Worm (Caenorhabditis elegans): Measurements from ENCODE around the gene pes-10.
A peak's percentile ranks its signal among the peaks of the same experiment; 100 is the strongest.

pes-10 gene

ce11 chrII:12888471-12888870 is 40.8 kb upstream of the pes-10 start, which contains the start of gene F35C5.3:
TSS of gene F35C5.3 (plus strand) at chrII:12888771.
- TF ChIP-seq dmd-6 (GFP tag; IDR thresholded peaks at IDR 0.05) (no peak), fos-1 (tag; optimal IDR thresholded peaks at IDR 0.05) (no peak), T20F7.1 (GFP tag; optimal IDR thresholded peaks at IDR 0.05) (no peak), nhr-102 (tag; optimal IDR thresholded peaks at IDR 0.05) (no peak), nhr-111 (GFP tag; optimal IDR thresholded peaks at IDR 0.05) (no peak), rbr-2 (tag; optimal IDR thresholded peaks at IDR 0.05) (no peak), nhr-237 (tag; optimal IDR thresholded peaks at IDR 0.05) (no peak), nhr-76 (tag; optimal IDR thresholded peaks at IDR 0.05) (no peak), skn-1 (tag; optimal IDR thresholded peaks at IDR 0.05) (no peak), spr-1 (tag; optimal IDR thresholded peaks at IDR 0.05) (no peak), lsy-2 (tag; optimal IDR thresholded peaks at IDR 0.05) (no peak), madf-5 (GFP tag; IDR thresholded peaks at IDR 0.05) (no peak)

- TF ChIP-seq aha-1 (tag) (no peak), gei-8 (GFP tag; optimal IDR thresholded peaks at IDR 0.05) (no peak), nhr-48 (tag; optimal IDR thresholded peaks at IDR 0.05) (no peak), nhr-102 (tag; optimal IDR thresholded peaks at IDR 0.05) (no peak), ceh-62 (tag; optimal IDR thresholded peaks at IDR 0.05) (no peak), egl-27 (tag; optimal IDR thresholded peaks at IDR 0.05) (no peak), hlh-11 (tag; optimal IDR thresholded peaks at IDR 0.05) (no peak), hmg-1.1 (GFP tag; IDR thresholded peaks at IDR 0.05) (no peak), dmd-6 (GFP tag; IDR thresholded peaks at IDR 0.05) (no peak), lsy-2 (tag; optimal IDR thresholded peaks at IDR 0.05) (no peak), nhr-6 (tag; optimal IDR thresholded peaks at IDR 0.05) (no peak), lir-3 (tag; optimal IDR thresholded peaks at IDR 0.05) (no peak), mxl-2 (GFP tag; conservative IDR thresholded peaks at IDR 0.05) (no peak), ZK546.5 (tag; optimal IDR thresholded peaks at IDR 0.05) (no peak)
Observed at ce11 chrII:12884972-12885371, 37.3 kb upstream of the pes-10 start, which contains the start of gene sra-14. TSS of gene sra-14 (plus strand) at chrII:12885272.

- TF ChIP-seq snpc-1.2 (GFP tag; IDR thresholded peaks at IDR 0.05): no peak
- no peak for TF ChIP-seq zfp-2 (tag; optimal IDR thresholded peaks at IDR 0.05)
- TF ChIP-seq nhr-28 (tag; optimal IDR thresholded peaks at IDR 0.05): no peak
- TF ChIP-seq skn-1 (tag; optimal IDR thresholded peaks at IDR 0.05): no peak
- TF ChIP-seq F26F4.8 (GFP tag; conservative IDR thresholded peaks at IDR 0.05): no peak
- peak; percentile 12 for TF ChIP-seq unc-130 (GFP tag; optimal IDR thresholded peaks at IDR 0.05)
- peak; percentile 39 for TF ChIP-seq lin-38 (GFP tag; IDR thresholded peaks at IDR 0.05)
- TF ChIP-seq lsy-2 (tag; optimal IDR thresholded peaks at IDR 0.05): peak in 1 of 2 experiments; percentile 34
- TF ChIP-seq ceh-28 (tag; optimal IDR thresholded peaks at IDR 0.05): no peak
- peak; percentile 47 for TF ChIP-seq F49E8.2 (tag; optimal IDR thresholded peaks at IDR 0.05; ENCODE audit: borderline replicate concordance)
- TF ChIP-seq madf-5 (GFP tag; IDR thresholded peaks at IDR 0.05): no peak
- TF ChIP-seq Y48G9A.11 (GFP tag; IDR thresholded peaks at IDR 0.05): peak; percentile 63
- TF ChIP-seq nhr-42 (GFP tag; IDR thresholded peaks at IDR 0.05): no peak
- TF ChIP-seq ztf-11 (tag; optimal IDR thresholded peaks at IDR 0.05): no peak
Observed at ce11 chrII:12880406-12880805, 32.8 kb upstream of the pes-10 start, which contains the start of gene F35C5.1. TSS of gene F35C5.1 (plus strand) at chrII:12880804.

- peak; percentile 67 for TF ChIP-seq php-3 (GFP tag; IDR thresholded peaks at IDR 0.05)
- peak; percentile 46 for TF ChIP-seq dve-1 (tag; optimal IDR thresholded peaks at IDR 0.05; ENCODE audit: insufficient read depth)
- TF ChIP-seq mdt-29 (GFP tag; IDR thresholded peaks at IDR 0.05): no peak
- TF ChIP-seq tra-1 (GFP tag; IDR thresholded peaks at IDR 0.05): 0 out of 2 replicates have a peak, but pooled peaks have one; percentile 48
- TF ChIP-seq aha-1 (tag): peak; percentile 18
- no peak for TF ChIP-seq ces-1 (GFP tag; optimal IDR thresholded peaks at IDR 0.05)
- no peak for TF ChIP-seq dmd-9 (GFP tag; IDR thresholded peaks at IDR 0.05)
- TF ChIP-seq hif-1 (tag; optimal IDR thresholded peaks at IDR 0.05): peak in 1 of 2 experiments; percentile 13
- TF ChIP-seq hlh-30 (tag; optimal IDR thresholded peaks at IDR 0.05; ENCODE audit: insufficient read depth): no peak
- no peak for TF ChIP-seq nhr-48 (tag; optimal IDR thresholded peaks at IDR 0.05)
- TF ChIP-seq snpc-4 (tag; optimal IDR thresholded peaks at IDR 0.05): no peak
- no peak for TF ChIP-seq lim-7 (GFP tag; IDR thresholded peaks at IDR 0.05)
- no peak for TF ChIP-seq F26F4.8 (GFP tag; conservative IDR thresholded peaks at IDR 0.05)
- TF ChIP-seq nhr-28 (tag; optimal IDR thresholded peaks at IDR 0.05): peak; percentile 39
- TF ChIP-seq fos-1 (tag; optimal IDR thresholded peaks at IDR 0.05): no peak
- TF ChIP-seq F49E8.2 (tag; optimal IDR thresholded peaks at IDR 0.05; ENCODE audit: borderline replicate concordance): no peak
- no peak for TF ChIP-seq ztf-7 (tag; optimal IDR thresholded peaks at IDR 0.05)
- TF ChIP-seq nhr-102 (tag; optimal IDR thresholded peaks at IDR 0.05): no peak
- TF ChIP-seq Y48G9A.11 (GFP tag; IDR thresholded peaks at IDR 0.05): no peak
- TF ChIP-seq Y75B8A.6 (GFP tag; IDR thresholded peaks at IDR 0.05): no peak
- 0 out of 2 replicates have a peak, but pooled peaks have one; percentile 7 for TF ChIP-seq lin-38 (GFP tag; IDR thresholded peaks at IDR 0.05)
- peak; percentile 78 for TF ChIP-seq dmd-6 (GFP tag; IDR thresholded peaks at IDR 0.05)
Observed at ce11 chrII:12879758-12880157, 32.1 kb upstream of the pes-10 start.

All from whole organism, L4 larva.